Fruit fly (Drosophila melanogaster) whole organism, embryonic: ENCODE data around the gene CG9184.

Experiments used
- CG11085 ChIP-seq: fragments of 200-800 bp; sonication (Bioruptor generic); IDR thresholded peaks from 2 replicates; pipeline ENCODE4 v1.3.6; 2022; ENCODE audit warnings: missing biosample characterization, missing genetic modification characterization
- CG11504 ChIP-seq: fragments of 200-800 bp; sonication (Bioruptor generic); optimal IDR thresholded peaks from 3 replicates; lab custom pipeline; 2019; ENCODE audit warnings: missing biosample characterization, mild to moderate bottlenecking, missing genetic modification characterization, moderate library complexity
- CG11696 ChIP-seq: fragments of 200-800 bp; sonication (Bioruptor generic); IDR thresholded peaks from 2 replicates; pipeline ENCODE4 v1.3.6; 2022; ENCODE audit warnings: missing biosample characterization, missing genetic modification characterization
- CG12071 ChIP-seq: fragments of 200-800 bp; sonication (Bioruptor generic); optimal IDR thresholded peaks from 3 replicates; lab custom pipeline; 2018; ENCODE audit warnings: missing biosample characterization, mild to moderate bottlenecking, missing genetic modification characterization
- CG12659 ChIP-seq: fragments of 200-800 bp; sonication (Bioruptor generic); optimal IDR thresholded peaks from 3 replicates; lab custom pipeline; 2017; ENCODE audit warnings: mild to moderate bottlenecking, missing biosample characterization, missing genetic modification reagents, missing genetic modification characterization
- CG15601 ChIP-seq: fragments of 200-800 bp; sonication (Bioruptor generic); optimal IDR thresholded peaks from 3 replicates; lab custom pipeline; 2019; ENCODE audit warnings: missing biosample characterization, mild to moderate bottlenecking, missing genetic modification characterization, moderate library complexity
- CG16779 ChIP-seq: fragments of 200-800 bp; sonication (Bioruptor generic); IDR thresholded peaks from 2 replicates; pipeline ENCODE4 v1.3.6; 2022; ENCODE audit warnings: missing biosample characterization, missing genetic modification characterization
- CG17328 ChIP-seq: fragments of 200-800 bp; sonication (Bioruptor generic); IDR thresholded peaks from 2 replicates; pipeline ENCODE4 v1.3.6; 2022; ENCODE audit warnings: missing biosample characterization, missing genetic modification characterization
- CG17829 ChIP-seq: fragments of 200-800 bp; optimal IDR thresholded peaks from 2 replicates; lab custom pipeline; 2019; ENCODE audit warnings: missing biosample characterization, mild to moderate bottlenecking, missing genetic modification characterization, moderate library complexity
- CG1792 ChIP-seq: fragments of 200-800 bp; sonication (Bioruptor generic); optimal IDR thresholded peaks from 2 replicates; lab custom pipeline; 2016; ENCODE audit warnings: missing biosample characterization, missing genetic modification characterization
- CG18262 ChIP-seq: fragments of 200-800 bp; optimal IDR thresholded peaks from 3 replicates; lab custom pipeline; 2019; ENCODE audit warnings: missing biosample characterization, mild to moderate bottlenecking, missing genetic modification characterization, moderate library complexity
- CG2875 ChIP-seq: fragments of 200-800 bp; sonication (Bioruptor generic); optimal IDR thresholded peaks from 2 replicates; lab custom pipeline; 2017; ENCODE audit warnings: missing biosample characterization, mild to moderate bottlenecking, missing genetic modification characterization, missing genetic modification reagents
- CG31365 ChIP-seq: fragments of 200-800 bp; sonication (Bioruptor generic); optimal IDR thresholded peaks from 2 replicates; lab custom pipeline; 2018; ENCODE audit warnings: missing biosample characterization, mild to moderate bottlenecking, missing genetic modification characterization
- CG32532 ChIP-seq: fragments of 200-800 bp; sonication (Bioruptor generic); IDR thresholded peaks from 2 replicates; pipeline ENCODE4 v1.3.6; 2022; ENCODE audit warnings: missing biosample characterization, missing genetic modification characterization
- CG33213 ChIP-seq: fragments of 200-800 bp; sonication (Bioruptor generic); optimal IDR thresholded peaks from 3 replicates; lab custom pipeline; 2016; ENCODE audit warnings: missing biosample characterization, missing genetic modification characterization
- CG43689 ChIP-seq: fragments of 200-800 bp; sonication (Bioruptor generic); IDR thresholded peaks from 2 replicates; pipeline ENCODE4 v1.3.6; 2022; ENCODE audit warnings: missing biosample characterization, missing genetic modification characterization
- CG6689 ChIP-seq: fragments of 200-800 bp; sonication (Bioruptor generic); IDR thresholded peaks from 2 replicates; pipeline ENCODE4 v1.3.6; 2022; ENCODE audit warnings: missing biosample characterization, missing genetic modification characterization
- CTCF ChIP-seq: fragments of 200-800 bp; sonication (Bioruptor generic); optimal IDR thresholded peaks from 2 replicates; lab custom pipeline; 2017; ENCODE audit warnings: missing biosample characterization, mild to moderate bottlenecking, missing genetic modification characterization, moderate library complexity
- CoRest ChIP-seq: fragments of 200-800 bp; sonication (Bioruptor generic); optimal IDR thresholded peaks from 3 replicates; lab custom pipeline; 2018; ENCODE audit warnings: missing biosample characterization, mild to moderate bottlenecking, missing genetic modification characterization, moderate library complexity
- Dbx ChIP-seq: fragments of 200-800 bp; sonication (Bioruptor generic); IDR thresholded peaks from 3 replicates; pipeline ENCODE4 v1.3.6; 2022; ENCODE audit warnings: missing biosample characterization, missing genetic modification characterization
- Dp ChIP-seq: fragments of 200-800 bp; sonication (Bioruptor generic); optimal IDR thresholded peaks from 2 replicates; lab custom pipeline; 2018; ENCODE audit warnings: missing biosample characterization, mild to moderate bottlenecking, missing genetic modification characterization, moderate library complexity
- HHEX ChIP-seq: fragments of 200-800 bp; sonication (Bioruptor generic); optimal IDR thresholded peaks from 3 replicates; lab custom pipeline; 2017; ENCODE audit warnings: missing biosample characterization, mild to moderate bottlenecking, missing genetic modification characterization, missing genetic modification reagents
- HLH4C ChIP-seq: fragments of 200-800 bp; sonication (Bioruptor generic); IDR thresholded peaks from 3 replicates; pipeline ENCODE4 v1.3.6; 2022; ENCODE audit warnings: missing biosample characterization, missing genetic modification characterization; ENCODE audit not compliant: partially characterized antibody
- NC2α ChIP-seq: fragments of 200-800 bp; sonication (Bioruptor generic); optimal IDR thresholded peaks from 2 replicates; lab custom pipeline; 2016; ENCODE audit warnings: missing biosample characterization, missing genetic modification characterization
- Sox100B ChIP-seq: fragments of 200-800 bp; sonication (Bioruptor generic); optimal IDR thresholded peaks from 3 replicates; lab custom pipeline; 2018; ENCODE audit warnings: missing biosample characterization, mild to moderate bottlenecking, missing genetic modification characterization
- Spps ChIP-seq: fragments of 200-800 bp; sonication (Bioruptor generic); optimal IDR thresholded peaks from 2 replicates; lab custom pipeline; 2018; ENCODE audit warnings: missing biosample characterization, mild to moderate bottlenecking, missing genetic modification characterization
- Tbp ChIP-seq: fragments of >200 bp; optimal IDR thresholded peaks from 2 replicates; lab custom pipeline; 2018; ENCODE audit warnings: missing biosample characterization, missing genetic modification characterization
- Xrp1 ChIP-seq: fragments of 200-800 bp; sonication (Bioruptor generic); IDR thresholded peaks from 2 replicates; pipeline ENCODE4 v1.3.6; 2022; ENCODE audit warnings: missing biosample characterization, missing genetic modification characterization
- aop ChIP-seq: fragments of 200-800 bp; sonication (Bioruptor generic); IDR thresholded peaks from 2 replicates; pipeline ENCODE4 v1.3.6; 2022; ENCODE audit warnings: missing biosample characterization, missing genetic modification characterization
- ash1 ChIP-seq: fragments of 200-800 bp; sonication (Bioruptor generic); optimal IDR thresholded peaks from 2 replicates; lab custom pipeline; 2018; ENCODE audit warnings: missing biosample characterization, mild to moderate bottlenecking, missing genetic modification characterization
- cg ChIP-seq: fragments of 200-800 bp; sonication (Bioruptor generic); optimal IDR thresholded peaks from 3 replicates; lab custom pipeline; 2019; ENCODE audit warnings: missing biosample characterization, mild to moderate bottlenecking, missing genetic modification characterization, moderate library complexity
- danr ChIP-seq: fragments of 200-800 bp; sonication (Bioruptor generic); IDR thresholded peaks from 2 replicates; pipeline ENCODE4 v1.3.6; 2022; ENCODE audit warnings: missing biosample characterization, missing genetic modification characterization
- dimm ChIP-seq: fragments of 200-800 bp; sonication (Bioruptor generic); IDR thresholded peaks from 2 replicates; pipeline ENCODE4 v1.3.6; 2022; ENCODE audit warnings: missing biosample characterization, missing genetic modification characterization
- dmrt11E ChIP-seq: fragments of 200-800 bp; sonication (Bioruptor generic); optimal IDR thresholded peaks from 3 replicates; lab custom pipeline; 2018; ENCODE audit warnings: missing biosample characterization, mild to moderate bottlenecking, missing genetic modification characterization, moderate library complexity
- ems ChIP-seq: fragments of 200-800 bp; sonication (Bioruptor generic); optimal IDR thresholded peaks from 3 replicates; lab custom pipeline; 2016; ENCODE audit warnings: missing biosample characterization, missing genetic modification characterization
- eve ChIP-seq, 2 experiments: fragments of >200 bp; optimal IDR thresholded peaks; 2 replicates each; lab custom pipeline; 2017; ENCODE audit warnings: missing biosample characterization in 2 of 2, missing genetic modification characterization in 2 of 2
- fd96Cb ChIP-seq: fragments of 200-800 bp; sonication (Bioruptor generic); optimal IDR thresholded peaks from 2 replicates; lab custom pipeline; 2018; ENCODE audit warnings: missing biosample characterization, mild to moderate bottlenecking, missing genetic modification characterization, moderate library complexity
- fu2 ChIP-seq: fragments of 200-800 bp; sonication (Bioruptor generic); optimal IDR thresholded peaks from 2 replicates; lab custom pipeline; 2016; ENCODE audit warnings: missing biosample characterization, missing genetic modification characterization
- gro ChIP-seq: fragments of 200-800 bp; sonication (Bioruptor generic); optimal IDR thresholded peaks from 2 replicates; lab custom pipeline; 2016; ENCODE audit warnings: missing biosample characterization, missing genetic modification characterization
- hbn ChIP-seq: fragments of 200-800 bp; sonication (Bioruptor generic); IDR thresholded peaks from 2 replicates; pipeline ENCODE4 v1.3.6; 2022; ENCODE audit warnings: missing biosample characterization, missing genetic modification characterization; ENCODE audit not compliant: partially characterized antibody
- hth ChIP-seq: fragments of >200 bp; optimal IDR thresholded peaks from 2 replicates; lab custom pipeline; 2017; ENCODE audit warnings: inconsistent platforms
- jigr1 ChIP-seq: fragments of 200-800 bp; sonication (Bioruptor generic); IDR thresholded peaks from 3 replicates; pipeline ENCODE4 v1.3.6; 2022; ENCODE audit warnings: missing biosample characterization, missing genetic modification characterization
- lov ChIP-seq, 2 experiments: fragments of 200-800 bp in 1 of 2; fragments of >200 bp in 1 of 2; sonication (Bioruptor generic) in 1 of 2; IDR thresholded peaks in 1 of 2; optimal IDR thresholded peaks in 1 of 2; 2 replicates in 1 of 2; 3 replicates in 1 of 2; pipeline versions ENCODE4 v1.3.6 to Lab custom; 2017 to 2022; ENCODE audit warnings: missing biosample characterization in 1 of 2, missing genetic modification characterization in 1 of 2
- maf-S ChIP-seq: fragments of 200-800 bp; sonication (Bioruptor generic); optimal IDR thresholded peaks from 2 replicates; lab custom pipeline; 2016; ENCODE audit warnings: missing biosample characterization, missing genetic modification characterization
- nmo ChIP-seq: fragments of 200-800 bp; sonication (Bioruptor generic); optimal IDR thresholded peaks from 2 replicates; lab custom pipeline; 2018; ENCODE audit warnings: missing biosample characterization, mild to moderate bottlenecking, missing genetic modification characterization, moderate library complexity
- org-1 ChIP-seq: fragments of 200-800 bp; sonication (Bioruptor generic); optimal IDR thresholded peaks from 2 replicates; lab custom pipeline; 2017; ENCODE audit warnings: missing biosample characterization, missing genetic modification characterization
- pum ChIP-seq: fragments of 200-800 bp; sonication (Bioruptor generic); optimal IDR thresholded peaks from 2 replicates; lab custom pipeline; 2016; ENCODE audit warnings: missing biosample characterization, missing genetic modification characterization
- seq ChIP-seq: fragments of 200-800 bp; sonication (Bioruptor generic); IDR thresholded peaks from 2 replicates; pipeline ENCODE4 v1.3.6; 2022; ENCODE audit warnings: missing biosample characterization, missing genetic modification characterization
- shn ChIP-seq: fragments of 200-800 bp; sonication (Bioruptor generic); optimal IDR thresholded peaks from 3 replicates; lab custom pipeline; 2016; ENCODE audit warnings: missing biosample characterization, missing genetic modification characterization
- ttk ChIP-seq: fragments of 200-800 bp; sonication (Bioruptor generic); IDR thresholded peaks from 2 replicates; pipeline ENCODE4 v2.1.2; 2022; ENCODE audit warnings: missing biosample characterization, missing genetic modification characterization
- twi ChIP-seq: fragments of 200-800 bp; optimal IDR thresholded peaks from 2 replicates; lab custom pipeline; 2019; ENCODE audit warnings: missing biosample characterization, mild to moderate bottlenecking, missing genetic modification characterization, moderate library complexity

The CG9184 gene

dm6 chr3L:1368201-1368617 is 45.6 kb upstream of the CG9184 start (continued):
- TF ChIP-seq CG18262 (tag; lab: Kevin White, UChicago) (peak; percentile 83), Spps (tag; lab: Kevin White, UChicago) (peak; percentile 16), CG12071 (GFP tag; lab: Kevin White, UChicago) (peak; percentile 56), ems (GFP tag; lab: Kevin White, UChicago) (peak; percentile 76), CG11504 (peak; percentile 74), CG43689 (peak; percentile 53; the same call in 1 of the 2 replicates), HLH4C (GFP tag; lab: Robert Waterston, UW) (no peak), CG12659 (GFP tag; lab: Kevin White, UChicago) (peak; percentile 54), CG11696 (peak; percentile 71; the same call in 1 of the 2 replicates), nmo (GFP tag; lab: Kevin White, UChicago) (peak; percentile 74), seq (GFP tag; lab: Robert Waterston, UW) (peak; percentile 75), CG32532 (GFP tag; lab: Robert Waterston, UW) (peak; percentile 90), CG17829 (tag; lab: Kevin White, UChicago) (peak; percentile 80), CG33213 (peak; percentile 36), CG31365 (tag; lab: Kevin White, UChicago) (peak; percentile 41), aop (GFP tag; lab: Robert Waterston, UW) (peak; percentile 24; the same call in 1 of the 2 replicates), CG16779 (GFP tag; lab: Robert Waterston, UW) (0 out of 2 replicates have a peak, but pooled peaks have one; percentile 61), CTCF (GFP tag; lab: Kevin White, UChicago) (no peak), CG15601 (tag; lab: Kevin White, UChicago) (peak; percentile 23), Tbp (no peak), lov (optimal IDR thresholded peaks at IDR 0.05; lab: Kevin White, UChicago) (no peak), lov (GFP tag; IDR thresholded peaks at IDR 0.05; lab: Robert Waterston, UW) (peak; percentile 91), ash1 (GFP tag; lab: Kevin White, UChicago) (no peak), ttk (GFP tag; lab: Robert Waterston, UW) (peak; percentile 68), fu2 (GFP tag; lab: Kevin White, UChicago) (no peak), cg (GFP tag; lab: Kevin White, UChicago) (no peak), CG11085 (GFP tag; lab: Robert Waterston, UW) (peak; percentile 72), CG1792 (GFP tag; lab: Kevin White, UChicago) (no peak), pum (GFP tag; lab: Kevin White, UChicago) (peak; percentile 78), gro (peak; percentile 35), Dbx (GFP tag; lab: Robert Waterston, UW) (peak; percentile 84), CG6689 (GFP tag; lab: Robert Waterston, UW) (peak; percentile 86), hbn (GFP tag; lab: Robert Waterston, UW) (no peak), shn (peak; percentile 48), fd96Cb (tag; lab: Kevin White, UChicago) (peak; percentile 58), hth (lab: Kevin White, UChicago) (no peak), twi (tag; lab: Kevin White, UChicago) (peak; percentile 77), NC2α (GFP tag; lab: Kevin White, UChicago) (peak; percentile 15), danr (GFP tag; lab: Robert Waterston, UW) (peak; percentile 54; the same call in 1 of the 2 replicates), dmrt11E (peak; percentile 86), Dp (no peak), eve (GFP tag; optimal IDR thresholded peaks at IDR 0.05; lab: Kevin White, UChicago) (peak; percentile 73 to 92), dimm (GFP tag; lab: Robert Waterston, UW) (no peak), jigr1 (GFP tag; lab: Robert Waterston, UW) (no peak), CG17328 (GFP tag; lab: Robert Waterston, UW) (peak; percentile 90), Sox100B (GFP tag; lab: Kevin White, UChicago) (peak; percentile 38), CoRest (tag; lab: Kevin White, UChicago) (peak; percentile 68), org-1 (GFP tag; lab: Kevin White, UChicago) (peak; percentile 75), HHEX (peak; percentile 82), CG2875 (peak; percentile 48), maf-S (peak; percentile 75), Xrp1 (GFP tag; lab: Robert Waterston, UW) (peak; percentile 96)
